Worm (Caenorhabditis elegans): ENCODE data around the gene efa-6.

DNA sequence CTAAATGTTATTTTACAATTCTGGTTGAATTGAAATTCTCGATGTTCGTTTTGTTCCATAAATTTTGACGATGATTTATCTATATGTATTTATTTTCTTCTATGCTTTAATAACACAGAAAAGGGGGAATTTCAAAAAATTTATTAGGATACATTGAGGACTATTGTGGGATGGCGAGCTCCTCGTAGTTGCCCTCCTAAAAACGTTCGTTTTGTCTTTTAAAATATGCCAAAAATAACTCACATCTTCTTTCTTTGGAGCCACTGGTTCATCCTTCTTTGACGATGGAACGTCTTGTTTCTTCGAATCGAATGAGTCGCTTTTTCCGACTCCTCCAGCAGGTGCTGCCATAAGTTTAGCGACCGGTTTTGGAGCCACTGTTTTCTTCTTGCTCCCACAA is 44.0 kb downstream of the efa-6 start:
- TF ChIP-seq nhr-11 (tag; optimal IDR thresholded peaks at IDR 0.05) (no peak), ama-1 (optimal IDR thresholded peaks at IDR 0.05) (no peak), nhr-20 (tag; optimal IDR thresholded peaks at IDR 0.05) (no peak), sptf-1 (tag; optimal IDR thresholded peaks at IDR 0.05) (no peak), mep-1 (tag; optimal IDR thresholded peaks at IDR 0.05) (no peak), pqm-1 (tag; optimal IDR thresholded peaks at IDR 0.05) (no peak)
